Worm (Caenorhabditis elegans): ENCODE data around the gene decr-1.2.

Gene decr-1.2

ce11 chrII:8518210-8518609 is 27.2 kb upstream of the decr-1.2 start, which contains the start of gene T13H5.8:
Gene T13H5.8, plus strand, starts transcription at chrII:8518510.
- no peak for TF ChIP-seq cog-1 (tag; optimal IDR thresholded peaks at IDR 0.05)
- TF ChIP-seq klf-2 (GFP tag; conservative IDR thresholded peaks at IDR 0.05), result no peak
- TF ChIP-seq ztf-23 (GFP tag; IDR thresholded peaks at IDR 0.05), result no peak
- no peak for TF ChIP-seq tab-1 (GFP tag; IDR thresholded peaks at IDR 0.05)
- TF ChIP-seq med-1 (GFP tag; optimal IDR thresholded peaks at IDR 0.05; ENCODE audit: insufficient read depth), result no peak
- no peak for TF ChIP-seq flt-1 (GFP tag; IDR thresholded peaks at IDR 0.05)
- no peak for TF ChIP-seq ztf-29 (GFP tag; IDR thresholded peaks at IDR 0.05)
- no peak for TF ChIP-seq T22C8.4 (GFP tag; IDR thresholded peaks at IDR 0.05)
- TF ChIP-seq ref-1 (GFP tag; conservative IDR thresholded peaks at IDR 0.05), result no peak

DNA sequence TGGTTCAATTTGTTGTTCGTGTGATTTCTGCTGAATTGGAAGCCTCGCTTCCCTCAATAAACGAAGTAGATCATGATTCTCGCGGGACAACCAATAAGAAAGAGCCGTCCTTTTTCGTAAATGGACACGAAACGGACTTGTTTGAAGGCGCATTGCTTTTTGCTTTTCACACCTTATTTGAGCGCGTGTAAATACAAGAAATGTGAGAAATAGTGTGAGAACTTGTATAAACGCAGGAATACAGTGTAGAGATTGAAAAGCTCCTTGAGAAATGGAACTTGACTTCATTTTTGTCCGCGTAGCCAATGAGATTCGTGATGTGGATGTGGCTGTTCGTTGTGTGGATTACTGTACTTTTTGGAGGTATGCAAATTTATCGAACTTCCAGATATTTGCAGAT is 24.8 kb upstream of the decr-1.2 start, which contains the start of gene cht-2:
TSS of gene cht-2 (plus strand) at position 301 of the 400 bp plus-strand sequence.
- TF ChIP-seq klf-2 (GFP tag; conservative IDR thresholded peaks at IDR 0.05) (no peak), T22C8.4 (GFP tag; IDR thresholded peaks at IDR 0.05) (no peak), ref-1 (GFP tag; conservative IDR thresholded peaks at IDR 0.05) (no peak), cog-1 (tag; optimal IDR thresholded peaks at IDR 0.05) (no peak), tab-1 (GFP tag; IDR thresholded peaks at IDR 0.05) (no peak), med-1 (GFP tag; optimal IDR thresholded peaks at IDR 0.05; ENCODE audit: insufficient read depth) (no peak), ztf-29 (GFP tag; IDR thresholded peaks at IDR 0.05) (no peak), ztf-23 (GFP tag; IDR thresholded peaks at IDR 0.05) (no peak), flt-1 (GFP tag; IDR thresholded peaks at IDR 0.05) (no peak)

ce11 chrII:8525133-8525736 is 20.2 kb upstream of the decr-1.2 start, which contains the start of the genes prp-9 and mrps-18B:
Gene prp-9, minus strand, starts transcription at chrII:8525396.
Gene mrps-18B, plus strand, starts transcription at chrII:8525681.
- TF ChIP-seq flt-1 (GFP tag; IDR thresholded peaks at IDR 0.05) (no peak), ztf-29 (GFP tag; IDR thresholded peaks at IDR 0.05) (no peak), med-1 (GFP tag; optimal IDR thresholded peaks at IDR 0.05; ENCODE audit: insufficient read depth) (no peak), T22C8.4 (GFP tag; IDR thresholded peaks at IDR 0.05) (no peak), cog-1 (tag; optimal IDR thresholded peaks at IDR 0.05) (no peak), ref-1 (GFP tag; conservative IDR thresholded peaks at IDR 0.05) (no peak), klf-2 (GFP tag; conservative IDR thresholded peaks at IDR 0.05) (no peak), tab-1 (GFP tag; IDR thresholded peaks at IDR 0.05) (no peak), ztf-23 (GFP tag; IDR thresholded peaks at IDR 0.05) (no peak)

DNA sequence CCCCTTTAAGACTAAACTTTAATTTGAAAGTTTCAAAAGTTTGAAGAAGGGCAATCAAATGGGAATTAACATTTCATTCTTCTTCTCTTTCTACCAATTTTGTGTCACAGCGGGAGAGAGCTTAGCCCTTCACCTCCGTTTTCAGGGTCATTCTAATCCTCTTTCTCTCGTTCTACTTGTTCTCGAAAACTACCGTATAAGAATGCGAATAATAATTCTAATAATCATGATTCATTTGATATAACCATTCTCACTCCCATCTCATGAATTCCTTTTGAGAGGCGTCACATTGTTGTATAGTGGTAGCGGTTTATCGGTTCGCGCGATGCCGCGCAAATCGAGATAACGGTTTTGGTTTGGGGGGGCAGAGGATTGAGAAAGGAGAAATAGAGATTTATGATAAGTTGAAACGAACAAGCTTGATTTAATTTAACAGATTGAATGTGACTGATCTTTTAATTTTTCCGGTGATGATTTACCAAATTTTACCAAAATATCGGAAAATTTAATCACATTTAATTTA is 16.2 kb upstream of the decr-1.2 start:
- TF ChIP-seq med-1 (GFP tag; optimal IDR thresholded peaks at IDR 0.05; ENCODE audit: insufficient read depth) (no peak), ztf-23 (GFP tag; IDR thresholded peaks at IDR 0.05) (no peak), tab-1 (GFP tag; IDR thresholded peaks at IDR 0.05) (no peak), klf-2 (GFP tag; conservative IDR thresholded peaks at IDR 0.05) (no peak), flt-1 (GFP tag; IDR thresholded peaks at IDR 0.05) (no peak), cog-1 (tag; optimal IDR thresholded peaks at IDR 0.05) (no peak), ref-1 (GFP tag; conservative IDR thresholded peaks at IDR 0.05) (no peak), T22C8.4 (GFP tag; IDR thresholded peaks at IDR 0.05) (no peak), ztf-29 (GFP tag; IDR thresholded peaks at IDR 0.05) (no peak)

- TF ChIP-seq ref-1 (GFP tag; conservative IDR thresholded peaks at IDR 0.05) (no peak), tab-1 (GFP tag; IDR thresholded peaks at IDR 0.05) (no peak), T22C8.4 (GFP tag; IDR thresholded peaks at IDR 0.05) (no peak), cog-1 (tag; optimal IDR thresholded peaks at IDR 0.05) (no peak), klf-2 (GFP tag; conservative IDR thresholded peaks at IDR 0.05) (no peak), ztf-29 (GFP tag; IDR thresholded peaks at IDR 0.05) (no peak), med-1 (GFP tag; optimal IDR thresholded peaks at IDR 0.05; ENCODE audit: insufficient read depth) (no peak), flt-1 (GFP tag; IDR thresholded peaks at IDR 0.05) (no peak), ztf-23 (GFP tag; IDR thresholded peaks at IDR 0.05) (no peak)
Observed at ce11 chrII:8531181-8531759, 14.1 kb upstream of the decr-1.2 start, which contains the start of gene gldi-7. Gene gldi-7, minus strand, starts transcription at chrII:8531222.

DNA sequence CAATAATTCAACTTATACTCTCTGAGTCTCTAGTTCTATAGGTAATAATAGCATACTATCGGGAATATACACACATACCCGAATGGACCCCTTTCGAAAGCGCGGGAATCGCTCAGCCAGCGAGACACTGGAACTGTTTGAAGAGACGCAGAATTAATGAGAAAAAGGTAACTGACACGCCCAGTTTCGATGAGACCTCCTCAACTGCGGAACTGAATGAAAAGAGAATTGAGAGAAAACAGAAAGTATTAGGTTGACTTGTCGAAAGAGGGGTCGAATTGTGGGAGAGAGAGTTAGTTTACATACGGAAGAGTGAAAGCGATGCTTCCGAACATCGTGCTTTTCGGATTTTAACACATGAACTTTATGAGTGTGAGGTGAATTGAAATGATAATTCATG is 13.4 kb upstream of the decr-1.2 start:
- TF ChIP-seq ztf-23 (GFP tag; IDR thresholded peaks at IDR 0.05) (no peak), med-1 (GFP tag; optimal IDR thresholded peaks at IDR 0.05; ENCODE audit: insufficient read depth) (no peak), ztf-29 (GFP tag; IDR thresholded peaks at IDR 0.05) (no peak), tab-1 (GFP tag; IDR thresholded peaks at IDR 0.05) (no peak)

DNA sequence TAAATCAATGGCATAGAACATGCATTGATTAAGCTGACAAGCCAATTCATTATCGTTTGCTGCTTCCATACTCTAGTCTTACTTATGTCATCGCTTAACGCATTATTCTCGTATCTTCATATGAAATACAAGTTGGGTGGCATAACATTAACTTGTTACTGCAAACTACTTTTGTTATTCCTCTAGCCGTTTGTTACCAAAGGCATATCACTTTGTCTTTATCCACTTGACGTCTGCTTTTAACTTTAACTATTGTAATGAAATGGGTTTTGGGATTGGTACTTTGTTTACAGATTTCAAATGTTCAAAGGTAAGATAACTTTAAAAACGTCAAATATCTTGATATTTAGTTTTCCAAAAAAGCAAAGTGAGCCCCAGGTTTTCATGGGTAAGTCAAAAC is 9.4 kb upstream of the decr-1.2 start, which contains the start of gene W01C9.2:
TSS of gene W01C9.2 (plus strand) at position 301 of the 400 bp plus-strand sequence.
- no peak for TF ChIP-seq cog-1 (tag; optimal IDR thresholded peaks at IDR 0.05)
- TF ChIP-seq ref-1 (GFP tag; conservative IDR thresholded peaks at IDR 0.05), result no peak
- no peak for TF ChIP-seq tab-1 (GFP tag; IDR thresholded peaks at IDR 0.05)
- no peak for TF ChIP-seq flt-1 (GFP tag; IDR thresholded peaks at IDR 0.05)
- no peak for TF ChIP-seq T22C8.4 (GFP tag; IDR thresholded peaks at IDR 0.05)
- TF ChIP-seq ztf-29 (GFP tag; IDR thresholded peaks at IDR 0.05), result no peak
- no peak for TF ChIP-seq med-1 (GFP tag; optimal IDR thresholded peaks at IDR 0.05; ENCODE audit: insufficient read depth)
- no peak for TF ChIP-seq klf-2 (GFP tag; conservative IDR thresholded peaks at IDR 0.05)
- TF ChIP-seq ztf-23 (GFP tag; IDR thresholded peaks at IDR 0.05), result no peak

DNA sequence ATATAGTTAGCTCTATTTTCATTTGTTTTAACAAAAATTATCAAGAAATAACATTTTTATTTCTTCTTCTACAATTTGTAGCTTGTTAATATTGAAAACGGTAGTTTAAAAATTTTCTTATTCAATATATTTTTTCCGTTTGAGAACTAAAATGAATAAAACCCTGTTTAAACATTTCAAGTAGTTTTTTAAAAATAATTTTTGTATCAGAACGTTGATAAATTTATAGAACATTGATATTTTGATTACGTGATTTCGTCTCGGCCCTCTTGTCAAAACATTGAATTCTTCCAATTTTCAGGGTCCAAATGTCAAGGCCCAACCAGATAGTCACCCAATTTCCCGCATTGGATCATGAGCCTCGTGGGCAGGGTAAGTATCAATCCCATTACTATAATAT is 5.0 kb upstream of the decr-1.2 start, which contains the start of gene pqn-73:
TSS of gene pqn-73 (plus strand) at position 301 of the 400 bp plus-strand sequence.
- no peak for TF ChIP-seq tab-1 (GFP tag; IDR thresholded peaks at IDR 0.05)
- no peak for TF ChIP-seq klf-2 (GFP tag; conservative IDR thresholded peaks at IDR 0.05)
- no peak for TF ChIP-seq med-1 (GFP tag; optimal IDR thresholded peaks at IDR 0.05; ENCODE audit: insufficient read depth)
- no peak for TF ChIP-seq cog-1 (tag; optimal IDR thresholded peaks at IDR 0.05)
- no peak for TF ChIP-seq T22C8.4 (GFP tag; IDR thresholded peaks at IDR 0.05)
- no peak for TF ChIP-seq flt-1 (GFP tag; IDR thresholded peaks at IDR 0.05)
- no peak for TF ChIP-seq ref-1 (GFP tag; conservative IDR thresholded peaks at IDR 0.05)
- no peak for TF ChIP-seq ztf-23 (GFP tag; IDR thresholded peaks at IDR 0.05)
- TF ChIP-seq ztf-29 (GFP tag; IDR thresholded peaks at IDR 0.05), result no peak

DNA sequence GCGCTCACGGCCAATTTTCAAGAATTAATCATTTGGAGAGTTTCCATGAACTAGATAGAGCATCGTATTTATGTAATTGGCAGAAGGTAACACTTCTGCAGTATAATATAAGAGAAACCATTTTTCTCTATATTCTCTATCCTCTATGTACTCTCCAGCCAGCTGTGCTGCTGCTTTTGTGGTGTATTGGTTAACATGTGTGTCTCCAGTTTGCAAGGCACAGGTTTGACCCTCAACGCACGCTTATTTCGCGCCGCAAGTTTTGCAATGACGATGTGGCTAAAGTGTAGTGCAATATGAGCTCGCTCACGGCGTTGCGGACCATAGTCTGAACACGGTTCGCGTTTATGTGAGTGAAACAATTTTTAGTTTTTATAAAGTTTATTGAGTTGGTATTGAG is 1.6 kb downstream of the decr-1.2 start:
- TF ChIP-seq klf-2 (GFP tag; conservative IDR thresholded peaks at IDR 0.05) (peak; percentile 84), cog-1 (tag; optimal IDR thresholded peaks at IDR 0.05) (peak; percentile 52), ztf-29 (GFP tag; IDR thresholded peaks at IDR 0.05) (peak; percentile 82), ztf-23 (GFP tag; IDR thresholded peaks at IDR 0.05) (no peak; the same call in none of the 2 replicates), ref-1 (GFP tag; conservative IDR thresholded peaks at IDR 0.05) (peak; percentile 90), med-1 (GFP tag; optimal IDR thresholded peaks at IDR 0.05; ENCODE audit: insufficient read depth) (peak; percentile 40), tab-1 (GFP tag; IDR thresholded peaks at IDR 0.05) (peak; percentile 91), T22C8.4 (GFP tag; IDR thresholded peaks at IDR 0.05) (peak; percentile 63; the same call in 1 of the 2 replicates), flt-1 (GFP tag; IDR thresholded peaks at IDR 0.05) (peak; percentile 92)
